Worm (Caenorhabditis elegans) whole organism, mixed stage, embryonic: ENCODE data around the gene T04C12.8.
A peak's percentile ranks its signal among the peaks of the same experiment; 100 is the strongest.

ENCODE experiments used
- M03D4.4 ChIP-seq: sonication (generic microtip); optimal IDR thresholded peaks from 2 replicates; lab custom pipeline; 2017; ENCODE audit warnings: mild to moderate bottlenecking, missing genetic modification characterization, missing compliant biosample characterization
- bed-3 ChIP-seq: fragments of 200-800 bp; sonication (Bioruptor generic); optimal IDR thresholded peaks from 3 replicates; lab custom pipeline; 2018; ENCODE audit warnings: mild to moderate bottlenecking, missing genetic modification characterization, moderate library complexity, missing compliant biosample characterization
- ceh-39 ChIP-seq: fragments of 150-350 bp; optimal IDR thresholded peaks from 2 replicates; lab custom pipeline; 2014; ENCODE audit warnings: missing biosample characterization, missing genetic modification characterization
- ceh-43 ChIP-seq: fragments of 200-800 bp; sonication (Bioruptor generic); optimal IDR thresholded peaks from 2 replicates; lab custom pipeline; 2018; ENCODE audit warnings: mild to moderate bottlenecking, missing genetic modification characterization, moderate library complexity, missing compliant biosample characterization
- ceh-83 ChIP-seq: fragments of 200-800 bp; sonication (Bioruptor generic); optimal IDR thresholded peaks from 2 replicates; lab custom pipeline; 2018; ENCODE audit warnings: mild to moderate bottlenecking, missing genetic modification characterization, missing compliant biosample characterization
- cnd-1 ChIP-seq: fragments of 200-800 bp; sonication (Bioruptor generic); optimal IDR thresholded peaks from 2 replicates; lab custom pipeline; 2018; ENCODE audit warnings: mild to moderate bottlenecking, missing genetic modification characterization, missing compliant biosample characterization
- drap-1 ChIP-seq: fragments of 200-800 bp; sonication (Bioruptor generic); optimal IDR thresholded peaks from 3 replicates; lab custom pipeline; 2018; ENCODE audit warnings: mild to moderate bottlenecking, missing genetic modification characterization, missing compliant biosample characterization
- elt-1 ChIP-seq: sonication (generic microtip); optimal IDR thresholded peaks from 2 replicates; lab custom pipeline; 2017; ENCODE audit warnings: missing genetic modification characterization, mild to moderate bottlenecking, missing compliant biosample characterization, antibody characterized with exemption, moderate library complexity, borderline replicate concordance; ENCODE audit not compliant: insufficient read depth
- elt-3 ChIP-seq: fragments of 150-350 bp; optimal IDR thresholded peaks from 2 replicates; lab custom pipeline; 2014; ENCODE audit warnings: missing biosample characterization, missing genetic modification characterization
- flh-1 ChIP-seq: fragments of 200-800 bp; sonication (Bioruptor generic); optimal IDR thresholded peaks from 2 replicates; lab custom pipeline; 2018; ENCODE audit warnings: mild to moderate bottlenecking, missing genetic modification characterization, moderate library complexity, missing compliant biosample characterization
- ham-2 ChIP-seq: fragments of 200-800 bp; sonication (Bioruptor generic); optimal IDR thresholded peaks from 2 replicates; lab custom pipeline; 2018; ENCODE audit warnings: mild to moderate bottlenecking, missing genetic modification characterization, missing compliant biosample characterization
- hlh-1 ChIP-seq: fragments of 150-350 bp; optimal IDR thresholded peaks from 2 replicates; lab custom pipeline; 2014; ENCODE audit warnings: missing biosample characterization, missing genetic modification reagents, missing genetic modification characterization
- lin-13 ChIP-seq: fragments of 150-350 bp; optimal IDR thresholded peaks from 2 replicates; lab custom pipeline; 2014; ENCODE audit warnings: missing biosample characterization, missing genetic modification characterization
- lin-32 ChIP-seq: fragments of 200-800 bp; sonication (Bioruptor generic); optimal IDR thresholded peaks from 2 replicates; lab custom pipeline; 2018; ENCODE audit warnings: mild to moderate bottlenecking, missing genetic modification characterization, missing compliant biosample characterization
- lsy-2 ChIP-seq: fragments of 150-350 bp; optimal IDR thresholded peaks from 2 replicates; lab custom pipeline; 2014; ENCODE audit warnings: missing biosample characterization, missing genetic modification characterization
- mab-5 ChIP-seq: fragments of 150-350 bp; optimal IDR thresholded peaks from 2 replicates; lab custom pipeline; 2014; ENCODE audit warnings: missing biosample characterization, missing genetic modification characterization
- mep-1 ChIP-seq: fragments of 150-350 bp; optimal IDR thresholded peaks from 2 replicates; lab custom pipeline; 2017; ENCODE audit warnings: missing biosample characterization, missing genetic modification reagents, missing genetic modification characterization, inconsistent platforms
- mls-2 ChIP-seq: sonication (generic microtip); optimal IDR thresholded peaks from 2 replicates; lab custom pipeline; 2016; ENCODE audit warnings: mild to moderate bottlenecking, missing genetic modification characterization, moderate library complexity, missing compliant biosample characterization
- nhr-12 ChIP-seq: fragments of 150-350 bp; optimal IDR thresholded peaks from 2 replicates; lab custom pipeline; 2014; ENCODE audit warnings: missing biosample characterization, missing genetic modification characterization
- nhr-237 ChIP-seq: fragments of 150-350 bp; optimal IDR thresholded peaks from 2 replicates; lab custom pipeline; 2014; ENCODE audit warnings: missing biosample characterization, missing genetic modification characterization
- nhr-28 ChIP-seq: fragments of 150-350 bp; optimal IDR thresholded peaks from 2 replicates; lab custom pipeline; 2014; ENCODE audit warnings: missing biosample characterization, missing genetic modification characterization
- nhr-76 ChIP-seq: sonication (generic microtip); optimal IDR thresholded peaks from 2 replicates; lab custom pipeline; 2017; ENCODE audit warnings: missing biosample characterization, missing genetic modification characterization
- pha-4 ChIP-seq: fragments of 150-350 bp; optimal IDR thresholded peaks from 2 replicates; lab custom pipeline; 2018; ENCODE audit warnings: missing biosample characterization, missing genetic modification reagents, missing genetic modification characterization
- sptf-1 ChIP-seq: sonication (generic microtip); optimal IDR thresholded peaks from 2 replicates; lab custom pipeline; 2017; ENCODE audit warnings: mild to moderate bottlenecking, missing genetic modification characterization, moderate library complexity, missing compliant biosample characterization
- tbx-8 ChIP-seq: fragments of 200-800 bp; sonication (Bioruptor generic); optimal IDR thresholded peaks from 2 replicates; lab custom pipeline; 2018; ENCODE audit warnings: mild to moderate bottlenecking, missing genetic modification characterization, moderate library complexity, missing compliant biosample characterization
- unc-120 ChIP-seq: sonication (generic microtip); optimal IDR thresholded peaks from 2 replicates; lab custom pipeline; 2017; ENCODE audit warnings: missing genetic modification characterization, missing compliant biosample characterization; ENCODE audit not compliant: poor library complexity, severe bottlenecking
- unc-62 ChIP-seq: fragments of 150-350 bp; optimal IDR thresholded peaks from 2 replicates; lab custom pipeline; 2014; ENCODE audit warnings: missing biosample characterization, missing genetic modification reagents, missing genetic modification characterization
- zip-8 ChIP-seq: fragments of 150-350 bp; optimal IDR thresholded peaks from 2 replicates; lab custom pipeline; 2014; ENCODE audit warnings: missing biosample characterization, missing genetic modification characterization
- ztf-11 ChIP-seq: fragments of 150-350 bp; optimal IDR thresholded peaks from 2 replicates; lab custom pipeline; 2014; ENCODE audit warnings: missing biosample characterization, missing genetic modification characterization

The T04C12.8 gene

DNA sequence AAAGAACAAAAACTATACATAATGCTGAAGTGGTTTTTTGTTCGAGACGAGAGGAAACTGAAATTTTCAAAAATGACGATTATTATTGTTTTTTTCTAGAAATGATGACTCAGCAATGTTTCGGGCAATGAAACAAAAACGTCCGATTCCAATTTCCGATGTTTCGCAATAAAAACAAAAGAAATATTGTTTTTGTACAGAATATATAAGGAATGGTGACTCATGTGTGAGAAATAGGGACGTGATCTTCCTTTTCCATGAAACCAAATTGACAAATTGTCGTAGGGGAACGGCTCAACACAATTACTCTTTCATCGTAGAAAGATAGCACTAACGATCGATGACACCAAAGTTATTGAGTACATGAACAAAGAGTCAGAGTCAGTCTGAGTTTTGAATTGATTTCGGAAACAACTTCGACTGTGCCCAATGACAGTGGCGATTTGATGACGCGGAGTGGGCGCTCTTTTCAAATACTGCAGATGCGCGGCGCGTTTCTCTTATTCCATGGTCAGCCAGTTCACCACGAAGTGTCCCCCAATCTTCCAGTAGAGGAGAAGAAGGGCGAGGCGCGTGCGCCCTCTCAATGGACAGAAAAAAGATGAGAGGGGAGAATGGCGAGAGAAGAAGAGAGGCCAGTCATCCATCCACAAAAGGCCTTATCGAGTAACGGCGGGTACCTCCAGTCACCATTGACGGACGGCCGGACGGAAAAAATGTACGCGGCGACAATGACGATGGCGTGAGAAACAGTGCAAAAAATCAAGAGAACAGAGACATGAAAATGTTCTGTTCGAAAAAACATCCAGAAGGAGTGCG, 6.3 kb upstream of the T04C12.8 start:
- TF ChIP-seq drap-1 (GFP tag; lab: Kevin White, UChicago) (peak; percentile 3), unc-62 (no peak), lin-13 (tag; lab: Kevin White, UChicago) (no peak), unc-120 (tag; lab: Kevin White, UChicago) (peak; percentile 8)

- TF ChIP-seq unc-120 (tag; lab: Kevin White, UChicago) (peak; percentile 93), pha-4 (tag; lab: Kevin White, UChicago) (peak; percentile 3), unc-62 (peak; percentile 6), M03D4.4 (tag; lab: Kevin White, UChicago) (no peak), nhr-28 (tag; lab: Kevin White, UChicago) (no peak), hlh-1 (tag; lab: Kevin White, UChicago) (peak; percentile 84)
Observed at ce11 chrV:11074448-11074847, 5.3 kb upstream of the T04C12.8 start, which contains the start of gene act-3. Gene act-3, minus strand, starts transcription at chrV:11074498.

DNA sequence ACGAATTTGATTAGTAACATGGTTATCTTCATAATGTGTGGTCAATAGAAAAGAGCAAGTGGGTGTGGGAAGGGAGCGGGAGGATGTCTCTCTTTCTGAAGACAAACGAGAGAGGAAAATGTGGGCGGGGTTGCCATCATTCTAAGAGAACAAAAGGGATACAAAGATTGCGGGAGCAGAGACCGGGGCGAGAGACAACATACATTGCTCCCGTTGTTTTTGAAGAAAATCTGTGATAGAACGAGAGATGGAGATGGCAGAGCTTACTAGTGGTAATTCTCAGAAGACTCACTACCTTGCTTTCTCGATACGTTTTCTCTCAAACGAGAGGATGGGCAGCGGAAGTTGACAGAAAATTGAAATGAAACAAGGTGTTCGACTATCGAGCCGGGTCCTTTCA, 4.2 kb upstream of the T04C12.8 start:
- TF ChIP-seq unc-120 (tag; lab: Kevin White, UChicago) (peak; percentile 36), nhr-76 (no peak)
- TF ChIP-seq, all 35 proteins: peak for 1

DNA sequence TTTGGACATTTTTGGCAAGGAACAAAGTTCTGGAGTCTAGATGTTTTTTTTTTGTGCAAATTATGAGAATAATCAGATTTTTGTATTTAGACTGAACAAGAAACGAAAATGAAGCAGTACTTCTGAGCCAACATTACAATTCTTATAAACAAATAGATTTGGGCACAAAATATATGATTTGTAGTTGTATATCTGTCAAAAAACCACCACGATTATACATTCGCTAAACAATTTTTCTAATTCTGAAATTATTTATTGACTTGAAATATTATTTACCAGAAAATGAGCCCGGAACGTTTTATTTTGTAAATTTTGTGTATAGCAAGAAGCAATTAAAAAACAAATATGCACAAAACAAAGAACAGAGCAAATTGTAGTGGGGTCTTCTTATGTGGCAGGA, 2.3 kb upstream of the T04C12.8 start:
- no peak for TF ChIP-seq ceh-83 (GFP tag; lab: Kevin White, UChicago)
- no peak for TF ChIP-seq pha-4 (tag; lab: Kevin White, UChicago)
- no peak for TF ChIP-seq flh-1 (GFP tag; lab: Kevin White, UChicago)
- TF ChIP-seq unc-120 (tag; lab: Kevin White, UChicago) = no peak
- no peak for TF ChIP-seq tbx-8
- TF ChIP-seq mab-5 (tag; lab: Kevin White, UChicago) = no peak
- TF ChIP-seq mls-2 (tag; lab: Kevin White, UChicago) = no peak
- no peak for TF ChIP-seq ceh-43 (GFP tag; lab: Kevin White, UChicago)
- TF ChIP-seq ceh-39 (tag; lab: Kevin White, UChicago) = no peak
- no peak for TF ChIP-seq lin-13 (tag; lab: Kevin White, UChicago)
- TF ChIP-seq bed-3 (GFP tag; lab: Kevin White, UChicago) = no peak
- no peak for TF ChIP-seq elt-3 (tag; lab: Kevin White, UChicago)
- no peak for TF ChIP-seq ztf-11 (tag; lab: Kevin White, UChicago)
- no peak for TF ChIP-seq elt-1 (tag; lab: Kevin White, UChicago)
- no peak for TF ChIP-seq ham-2 (GFP tag; lab: Kevin White, UChicago)
- no peak for TF ChIP-seq hlh-1 (tag; lab: Kevin White, UChicago)

DNA sequence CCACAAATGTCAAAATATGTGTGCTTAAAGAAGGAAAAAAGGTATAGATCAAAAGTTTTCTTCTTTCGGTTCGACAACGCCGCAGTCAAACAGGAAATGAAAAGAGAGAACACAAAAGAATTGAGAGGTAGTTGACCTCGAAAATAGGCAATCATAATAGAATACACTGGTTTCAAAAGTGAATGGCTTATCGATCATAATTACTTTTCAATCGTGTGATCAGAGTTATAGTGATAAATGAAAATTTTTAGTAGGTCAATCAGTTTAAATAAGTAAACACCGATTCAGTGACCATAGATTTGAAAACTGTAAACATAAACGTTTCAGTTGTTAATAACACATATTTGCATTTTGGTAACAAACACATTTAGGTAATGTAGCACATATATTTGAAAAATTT, 1.2 kb upstream of the T04C12.8 start:
- TF ChIP-seq zip-8 (tag; lab: Kevin White, UChicago) = no peak
- no peak for TF ChIP-seq mep-1 (tag; lab: Kevin White, UChicago)
- no peak for TF ChIP-seq pha-4 (tag; lab: Kevin White, UChicago)
- TF ChIP-seq nhr-12 = no peak
- TF ChIP-seq cnd-1 (tag; lab: Kevin White, UChicago) = no peak
- TF ChIP-seq ztf-11 (tag; lab: Kevin White, UChicago) = no peak

ce11 chrV:11065513-11065912, 3.6 kb downstream of the T04C12.8 start, which contains the start of gene nlp-80:
Gene nlp-80, minus strand, starts transcription at chrV:11065613.
- TF ChIP-seq sptf-1 (tag; lab: Kevin White, UChicago) = no peak
- TF ChIP-seq pha-4 (tag; lab: Kevin White, UChicago) = no peak
- no peak for TF ChIP-seq nhr-76
- no peak for TF ChIP-seq nhr-237
- TF ChIP-seq lsy-2 = no peak
- no peak for TF ChIP-seq flh-1 (GFP tag; lab: Kevin White, UChicago)
- TF ChIP-seq lin-32 (GFP tag; lab: Kevin White, UChicago) = no peak
- no peak for TF ChIP-seq bed-3 (GFP tag; lab: Kevin White, UChicago)
- no peak for TF ChIP-seq unc-120 (tag; lab: Kevin White, UChicago)
- TF ChIP-seq, all 35 proteins: peak for 0
